Worm (Caenorhabditis elegans) whole organism, L1 larva: ENCODE data around the gene kin-29.

ENCODE experiments used
- ama-1 ChIP-seq: fragments of 150-350 bp; optimal IDR thresholded peaks from 2 replicates; lab custom pipeline; 2014
- egl-27 ChIP-seq, 2 experiments: fragments of 150-350 bp in 1 of 2; sonication (generic microtip); optimal IDR thresholded peaks; 3 replicates each; lab custom pipeline; 2017 to 2018; ENCODE audit warnings: missing biosample characterization in 2 of 2, missing genetic modification characterization in 2 of 2, missing genetic modification reagents in 2 of 2
- mef-2 ChIP-seq: fragments of 150-350 bp; optimal IDR thresholded peaks from 2 replicates; lab custom pipeline; 2014; ENCODE audit warnings: missing biosample characterization, missing genetic modification characterization
- nhr-11 ChIP-seq: fragments of 150-350 bp; optimal IDR thresholded peaks from 2 replicates; lab custom pipeline; 2014; ENCODE audit warnings: missing biosample characterization, missing genetic modification characterization
- nhr-12 ChIP-seq: sonication (generic microtip); optimal IDR thresholded peaks from 2 replicates; lab custom pipeline; 2017; ENCODE audit warnings: missing biosample characterization, missing genetic modification characterization
- nhr-237 ChIP-seq: fragments of 150-350 bp; optimal IDR thresholded peaks from 2 replicates; lab custom pipeline; 2014; ENCODE audit warnings: missing biosample characterization, missing genetic modification characterization
- nhr-28 ChIP-seq: fragments of 150-350 bp; optimal IDR thresholded peaks from 2 replicates; lab custom pipeline; 2014; ENCODE audit warnings: missing biosample characterization, missing genetic modification characterization
- snpc-4 ChIP-seq: fragments of 150-350 bp; optimal IDR thresholded peaks from 2 replicates; lab custom pipeline; 2014; ENCODE audit warnings: missing biosample characterization, missing genetic modification characterization
- sox-4 ChIP-seq: sonication (generic microtip); optimal IDR thresholded peaks from 2 replicates; lab custom pipeline; 2016; ENCODE audit warnings: missing genetic modification characterization, missing compliant biosample characterization
- sup-37 ChIP-seq: fragments of 200-800 bp; sonication (Bioruptor generic); optimal IDR thresholded peaks from 2 replicates; lab custom pipeline; 2018; ENCODE audit warnings: mild to moderate bottlenecking, missing genetic modification characterization, missing compliant biosample characterization
- zag-1 ChIP-seq: fragments of 150-350 bp; optimal IDR thresholded peaks from 2 replicates; lab custom pipeline; 2014; ENCODE audit warnings: missing biosample characterization, missing genetic modification characterization

- TF ChIP-seq nhr-11 (tag; lab: Kevin White, UChicago) (no peak), mef-2 (no peak), zag-1 (tag; lab: Kevin White, UChicago) (no peak), ama-1 (lab: Kevin White, UChicago) (no peak), nhr-28 (tag; lab: Kevin White, UChicago) (no peak), sox-4 (tag; lab: Kevin White, UChicago) (no peak), sup-37 (GFP tag; lab: Kevin White, UChicago) (no peak), nhr-237 (tag; lab: Kevin White, UChicago) (no peak), snpc-4 (tag; lab: Kevin White, UChicago) (no peak), nhr-12 (tag; lab: Kevin White, UChicago) (no peak), egl-27 (tag; optimal IDR thresholded peaks at IDR 0.05; lab: Kevin White, UChicago) (no peak)
Measured at ce11 chrX:2826337-2826736, 25.9 kb downstream of the kin-29 start.
